Worm (Caenorhabditis elegans) whole organism, L1 larva: Measurements from ENCODE around the gene ilys-1.

Source experiments
- C04F5.9 ChIP-seq: sonication (generic microtip); optimal IDR thresholded peaks from 2 replicates; lab custom pipeline; 2016; ENCODE audit warnings: missing genetic modification characterization, missing compliant biosample characterization
- F16B12.6 ChIP-seq: fragments of 150-350 bp; optimal IDR thresholded peaks from 2 replicates; lab custom pipeline; 2014; ENCODE audit warnings: missing biosample characterization, missing genetic modification characterization
- aha-1 ChIP-seq: fragments of 150-350 bp; optimal IDR thresholded peaks from 2 replicates; lab custom pipeline; 2014; ENCODE audit warnings: missing biosample characterization, missing genetic modification characterization
- alr-1 ChIP-seq: fragments of 200-800 bp; sonication (Bioruptor generic); optimal IDR thresholded peaks from 2 replicates; lab custom pipeline; 2018; ENCODE audit warnings: borderline replicate concordance, mild to moderate bottlenecking, missing genetic modification characterization, missing compliant biosample characterization
- aly-2 ChIP-seq: fragments of 150-350 bp; optimal IDR thresholded peaks from 2 replicates; lab custom pipeline; 2014; ENCODE audit warnings: missing biosample characterization, missing genetic modification characterization
- blmp-1 ChIP-seq: fragments of 150-350 bp; optimal IDR thresholded peaks from 2 replicates; lab custom pipeline; 2014; ENCODE audit warnings: missing biosample characterization, missing genetic modification characterization
- ceh-63 ChIP-seq: fragments of 200-800 bp; sonication (Bioruptor generic); optimal IDR thresholded peaks from 2 replicates; lab custom pipeline; 2018; ENCODE audit warnings: mild to moderate bottlenecking, missing genetic modification characterization, missing compliant biosample characterization
- ceh-82 ChIP-seq, 3 experiments: fragments of 150-350 bp in 1 of 3; sonication (generic microtip) in 2 of 3; optimal IDR thresholded peaks; 2 replicates each; lab custom pipeline; 2014 to 2017; ENCODE audit warnings: missing biosample characterization in 3 of 3, missing genetic modification characterization in 3 of 3
- ceh-90 ChIP-seq: sonication (generic microtip); optimal IDR thresholded peaks from 2 replicates; lab custom pipeline; 2016; ENCODE audit warnings: missing genetic modification characterization, missing compliant biosample characterization
- ces-1 ChIP-seq: fragments of 150-350 bp; optimal IDR thresholded peaks from 2 replicates; lab custom pipeline; 2014; ENCODE audit warnings: missing biosample characterization, missing genetic modification reagents, missing genetic modification characterization
- dpl-1 ChIP-seq, 3 experiments: fragments of 150-350 bp in 2 of 3; sonication (generic microtip) in 1 of 3; optimal IDR thresholded peaks; 2 replicates each; lab custom pipeline; 2014 to 2017; ENCODE audit warnings: missing biosample characterization in 3 of 3, missing genetic modification characterization in 3 of 3, missing genetic modification reagents in 3 of 3
- dsc-1 ChIP-seq: sonication (generic microtip); optimal IDR thresholded peaks from 2 replicates; lab custom pipeline; 2016; ENCODE audit warnings: mild to moderate bottlenecking, missing genetic modification characterization, missing compliant biosample characterization
- efl-1 ChIP-seq, 4 experiments: fragments of 150-350 bp; optimal IDR thresholded peaks in 3 of 4; peaks in 1 of 4; 1 replicate in 1 of 4; 2 replicates in 3 of 4; lab custom pipeline; 2014; ENCODE audit warnings: missing biosample characterization in 2 of 4, missing genetic modification characterization in 2 of 4, missing genetic modification reagents in 2 of 4
- efl-3 ChIP-seq: fragments of 200-800 bp; sonication (Bioruptor generic); optimal IDR thresholded peaks from 2 replicates; lab custom pipeline; 2018; ENCODE audit warnings: mild to moderate bottlenecking, missing genetic modification characterization, missing compliant biosample characterization
- fkh-10 ChIP-seq: sonication (generic microtip); optimal IDR thresholded peaks from 2 replicates; lab custom pipeline; 2017; ENCODE audit warnings: missing biosample characterization, missing genetic modification reagents, missing genetic modification characterization
- fkh-4 ChIP-seq: sonication (generic microtip); optimal IDR thresholded peaks from 2 replicates; lab custom pipeline; 2016; ENCODE audit warnings: missing compliant biosample characterization, missing genetic modification characterization, borderline replicate concordance
- grh-1 ChIP-seq: fragments of 200-800 bp; sonication (Bioruptor generic); IDR thresholded peaks from 2 replicates; pipeline ENCODE4 v1.3.6; 2022; ENCODE audit warnings: missing genetic modification reagents, missing genetic modification characterization, missing compliant biosample characterization
- hlh-17 ChIP-seq: fragments of 200-800 bp; sonication (Bioruptor generic); optimal IDR thresholded peaks from 2 replicates; lab custom pipeline; 2018; ENCODE audit warnings: missing genetic modification characterization, mild to moderate bottlenecking, missing compliant biosample characterization, moderate library complexity, borderline replicate concordance
- hpl-2 ChIP-seq: fragments of 150-350 bp; optimal IDR thresholded peaks from 2 replicates; lab custom pipeline; 2014; ENCODE audit warnings: missing biosample characterization, missing genetic modification reagents, missing genetic modification characterization
- isw-1 ChIP-seq: fragments of 200-800 bp; sonication (Bioruptor generic); IDR thresholded peaks from 2 replicates; pipeline ENCODE4 v1.3.6; 2022; ENCODE audit warnings: missing genetic modification characterization, missing compliant biosample characterization
- lin-13 ChIP-seq: fragments of 150-350 bp; optimal IDR thresholded peaks from 2 replicates; lab custom pipeline; 2014; ENCODE audit warnings: missing biosample characterization, missing genetic modification reagents, missing genetic modification characterization
- lin-15B ChIP-seq: fragments of 150-350 bp; sonication (generic microtip); optimal IDR thresholded peaks from 3 replicates; lab custom pipeline; 2014; ENCODE audit warnings: missing biosample characterization, missing genetic modification characterization
- lin-35 ChIP-seq, 2 experiments: fragments of 150-350 bp; optimal IDR thresholded peaks; 2 replicates each; lab custom pipeline; 2014; ENCODE audit warnings: missing biosample characterization in 2 of 2, missing genetic modification characterization in 2 of 2, missing genetic modification reagents in 2 of 2
- lin-39 ChIP-seq: fragments of 150-350 bp; optimal IDR thresholded peaks from 2 replicates; lab custom pipeline; 2014; ENCODE audit warnings: missing biosample characterization, missing genetic modification reagents, missing genetic modification characterization
- lir-3 ChIP-seq: sonication (generic microtip); optimal IDR thresholded peaks from 2 replicates; lab custom pipeline; 2016; ENCODE audit warnings: mild to moderate bottlenecking, missing genetic modification characterization, moderate library complexity, missing compliant biosample characterization; ENCODE audit not compliant: poor library complexity
- lsy-2 ChIP-seq, 2 experiments: fragments of 150-350 bp; optimal IDR thresholded peaks; 2 replicates each; lab custom pipeline; 2014; ENCODE audit warnings: missing biosample characterization in 2 of 2, missing genetic modification characterization in 2 of 2
- mab-9 ChIP-seq: fragments of 200-800 bp; sonication (Bioruptor generic); IDR thresholded peaks from 2 replicates; pipeline ENCODE4 v1.3.6; 2022; ENCODE audit warnings: missing genetic modification reagents, missing genetic modification characterization, missing compliant biosample characterization
- nhr-11 ChIP-seq: fragments of 150-350 bp; optimal IDR thresholded peaks from 2 replicates; lab custom pipeline; 2014; ENCODE audit warnings: missing biosample characterization, missing genetic modification characterization
- nhr-19 ChIP-seq: fragments of 200-800 bp; sonication (Bioruptor generic); conservative IDR thresholded peaks from 2 replicates; pipeline ENCODE4 v1.3.6; 2022; ENCODE audit warnings: missing genetic modification characterization, missing compliant biosample characterization
- nhr-76 ChIP-seq: sonication (generic microtip); optimal IDR thresholded peaks from 2 replicates; lab custom pipeline; 2017; ENCODE audit warnings: missing biosample characterization, missing genetic modification characterization
- nhr-85 ChIP-seq: sonication (generic microtip); peaks from one replicate; lab custom pipeline; 2016; ENCODE audit warnings: missing genetic modification characterization, inconsistent platforms, missing compliant biosample characterization
- nhr-90 ChIP-seq: sonication (generic microtip); optimal IDR thresholded peaks from 2 replicates; lab custom pipeline; 2016; ENCODE audit warnings: mild to moderate bottlenecking, missing genetic modification characterization, missing compliant biosample characterization; ENCODE audit not compliant: poor library complexity
- rnt-1 ChIP-seq: sonication (generic microtip); optimal IDR thresholded peaks from 2 replicates; lab custom pipeline; 2016; ENCODE audit warnings: mild to moderate bottlenecking, missing genetic modification characterization, moderate library complexity, missing compliant biosample characterization
- skn-1 ChIP-seq: fragments of 150-350 bp; optimal IDR thresholded peaks from 2 replicates; lab custom pipeline; 2014; ENCODE audit warnings: missing biosample characterization, missing genetic modification characterization
- snpc-4 ChIP-seq: fragments of 150-350 bp; optimal IDR thresholded peaks from 2 replicates; lab custom pipeline; 2014; ENCODE audit warnings: missing biosample characterization, missing genetic modification characterization
- sox-4 ChIP-seq: sonication (generic microtip); optimal IDR thresholded peaks from 2 replicates; lab custom pipeline; 2016; ENCODE audit warnings: missing genetic modification characterization, missing compliant biosample characterization
- unc-130 ChIP-seq: fragments of 150-350 bp; optimal IDR thresholded peaks from 2 replicates; lab custom pipeline; 2017; ENCODE audit warnings: missing biosample characterization, missing genetic modification characterization, inconsistent platforms
- unc-30 ChIP-seq: sonication (generic microtip); optimal IDR thresholded peaks from 2 replicates; lab custom pipeline; 2017; ENCODE audit warnings: missing biosample characterization, missing genetic modification characterization
- unc-86 ChIP-seq: sonication (generic microtip); optimal IDR thresholded peaks from 2 replicates; lab custom pipeline; 2016; ENCODE audit warnings: missing genetic modification characterization, missing compliant biosample characterization
- vab-15 ChIP-seq: sonication (generic microtip); optimal IDR thresholded peaks from 2 replicates; lab custom pipeline; 2017; ENCODE audit warnings: missing genotype, mild to moderate bottlenecking, missing genetic modification characterization, missing compliant biosample characterization
- xbp-1 ChIP-seq: sonication (generic microtip); optimal IDR thresholded peaks from 2 replicates; lab custom pipeline; 2016; ENCODE audit warnings: missing genetic modification characterization, missing compliant biosample characterization
- ztf-11 ChIP-seq, 2 experiments: sonication (generic microtip); optimal IDR thresholded peaks; 2 replicates each; lab custom pipeline; 2016 to 2017; ENCODE audit warnings: missing genetic modification characterization in 2 of 2, missing biosample characterization in 1 of 2, missing compliant biosample characterization in 1 of 2
- ztf-4 ChIP-seq: fragments of 150-350 bp; optimal IDR thresholded peaks from 2 replicates; lab custom pipeline; 2014; ENCODE audit warnings: missing biosample characterization, missing genetic modification characterization

The ilys-1 gene

DNA sequence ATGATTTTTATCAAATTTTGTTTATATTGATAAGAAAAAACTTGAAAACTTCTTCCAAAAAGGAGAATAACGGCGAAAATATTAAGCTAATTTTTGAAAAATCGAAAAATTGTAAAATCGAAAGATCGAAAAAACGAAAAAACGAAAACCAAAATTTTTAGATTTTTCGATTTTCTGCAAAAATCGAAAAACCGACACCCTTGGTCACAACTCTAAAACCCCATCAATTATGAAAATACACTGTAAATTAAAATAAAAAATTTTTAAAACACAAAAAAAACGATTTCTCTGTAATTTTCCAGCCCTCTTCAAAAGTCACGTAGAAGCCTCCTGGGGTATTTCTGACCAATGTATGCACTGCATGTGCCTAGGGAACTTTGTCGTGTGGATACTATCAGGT is at the start of gene ilys-1:
ilys-1 (plus strand) TSS at position 301 of the 400 bp plus-strand sequence.
- TF ChIP-seq ztf-4 (tag; lab: Kevin White, UChicago), result no peak
- TF ChIP-seq ceh-82 (tag; optimal IDR thresholded peaks at IDR 0.05; lab: Kevin White, UChicago), result no peak
- TF ChIP-seq unc-30, result no peak
- TF ChIP-seq lir-3 (tag; lab: Kevin White, UChicago), result no peak
- no peak for TF ChIP-seq mab-9 (GFP tag; lab: Robert Waterston, UW)
- TF ChIP-seq ceh-63, result no peak
- TF ChIP-seq ces-1 (GFP tag; lab: Kevin White, UChicago), result no peak
- no peak for TF ChIP-seq alr-1
- TF ChIP-seq blmp-1 (tag; lab: Kevin White, UChicago), result no peak
- no peak for TF ChIP-seq dsc-1 (tag; lab: Kevin White, UChicago)
- no peak for TF ChIP-seq grh-1 (GFP tag; lab: Robert Waterston, UW)
- no peak for TF ChIP-seq nhr-85 (tag; lab: Kevin White, UChicago)
- TF ChIP-seq vab-15 (tag; lab: Kevin White, UChicago), result no peak
- TF ChIP-seq unc-130 (tag; lab: Kevin White, UChicago), result no peak
- TF ChIP-seq F16B12.6 (tag; lab: Kevin White, UChicago), result no peak
- no peak for TF ChIP-seq nhr-19 (GFP tag; lab: Robert Waterston, UW)
- TF ChIP-seq ceh-90 (tag; lab: Kevin White, UChicago), result no peak
- no peak for TF ChIP-seq nhr-90 (tag; lab: Kevin White, UChicago)

DNA sequence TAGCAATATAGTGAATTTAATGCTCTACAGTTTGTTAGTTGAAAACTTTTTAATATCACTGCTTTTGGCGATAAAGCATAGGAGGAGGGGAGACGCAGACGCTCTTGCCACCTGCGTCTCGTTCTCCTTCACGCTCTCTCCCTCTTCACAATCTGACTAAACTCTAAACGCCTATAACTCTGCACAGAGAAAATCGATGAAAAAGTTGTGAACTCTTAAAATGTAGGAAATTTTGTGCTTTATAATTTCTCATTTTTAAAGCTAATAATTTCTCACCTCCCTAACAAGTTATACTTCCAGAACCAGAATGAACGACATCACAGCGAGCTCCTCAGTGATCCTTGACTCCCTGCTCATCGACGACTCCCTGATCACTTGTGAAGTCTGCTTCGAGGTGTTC is 37.5 kb upstream of the ilys-1 start, which contains the start of gene C45G7.4:
C45G7.4 (plus strand) TSS at position 301 of the 400 bp plus-strand sequence.
- TF ChIP-seq aly-2 (tag; lab: Kevin White, UChicago) (no peak), efl-3 (no peak), sox-4 (tag; lab: Kevin White, UChicago) (no peak), aha-1 (no peak), nhr-76 (tag; lab: Kevin White, UChicago) (no peak), ces-1 (GFP tag; lab: Kevin White, UChicago) (no peak), lin-13 (GFP tag; lab: Kevin White, UChicago) (no peak), fkh-10 (no peak), isw-1 (GFP tag; lab: Robert Waterston, UW) (no peak), efl-1 (optimal IDR thresholded peaks at IDR 0.05; lab: Kevin White, UChicago) (no peak), efl-1 (GFP tag; optimal IDR thresholded peaks at IDR 0.05 in 1 of 2; lab: Kevin White, UChicago) (no peak), lin-39 (tag; lab: Kevin White, UChicago) (no peak), lin-15B (no peak)
- TF ChIP-seq, all 84 proteins: peak for 0

DNA sequence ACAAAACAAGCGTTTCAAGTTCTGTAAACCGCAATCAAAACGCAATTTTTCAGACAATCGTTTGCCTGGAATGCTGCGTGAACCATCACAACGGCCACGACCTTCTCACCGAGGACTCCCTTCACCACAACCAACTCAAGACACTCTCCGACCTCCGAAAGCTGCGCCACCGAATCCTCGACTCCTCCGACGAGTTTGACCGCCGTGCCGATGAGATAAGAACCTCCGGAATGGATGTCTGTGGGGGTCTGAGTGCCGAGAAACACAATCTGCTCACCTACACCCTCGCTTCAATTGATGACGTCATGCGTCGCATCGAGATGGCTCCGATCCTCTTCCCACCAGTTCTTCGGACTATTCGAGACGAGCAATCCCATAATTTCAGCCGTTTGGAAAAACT is 35.8 kb upstream of the ilys-1 start:
- TF ChIP-seq blmp-1 (tag; lab: Kevin White, UChicago) (no peak), fkh-4 (tag; lab: Kevin White, UChicago) (no peak), snpc-4 (tag; lab: Kevin White, UChicago) (no peak), lin-39 (tag; lab: Kevin White, UChicago) (no peak), lsy-2 (tag; optimal IDR thresholded peaks at IDR 0.05; lab: Kevin White, UChicago) (no peak), ztf-11 (tag; optimal IDR thresholded peaks at IDR 0.05; lab: Kevin White, UChicago) (no peak), alr-1 (no peak), nhr-76 (tag; lab: Kevin White, UChicago) (no peak), hlh-17 (GFP tag; lab: Kevin White, UChicago) (no peak), ceh-63 (no peak), dpl-1 (GFP tag; optimal IDR thresholded peaks at IDR 0.05; lab: Kevin White, UChicago) (no peak), xbp-1 (no peak), lin-15B (no peak), unc-86 (no peak), skn-1 (tag; lab: Kevin White, UChicago) (no peak), rnt-1 (tag; lab: Kevin White, UChicago) (no peak), C04F5.9 (tag; lab: Kevin White, UChicago) (no peak), hpl-2 (GFP tag; lab: Kevin White, UChicago) (no peak), nhr-11 (tag; lab: Kevin White, UChicago) (no peak), lin-35 (GFP tag; optimal IDR thresholded peaks at IDR 0.05; lab: Kevin White, UChicago) (no peak)
